Worm (Caenorhabditis elegans) whole organism, mixed stage, embryonic: ENCODE measurements around the gene F57G12.1.

Experiments
- blmp-1 ChIP-seq: fragments of 150-350 bp; optimal IDR thresholded peaks from 2 replicates; lab custom pipeline; 2014; ENCODE audit warnings: missing biosample characterization, missing genetic modification characterization
- ceh-39 ChIP-seq: fragments of 150-350 bp; optimal IDR thresholded peaks from 2 replicates; lab custom pipeline; 2014; ENCODE audit warnings: missing biosample characterization, missing genetic modification characterization
- ceh-83 ChIP-seq: fragments of 200-800 bp; sonication (Bioruptor generic); optimal IDR thresholded peaks from 2 replicates; lab custom pipeline; 2018; ENCODE audit warnings: mild to moderate bottlenecking, missing genetic modification characterization, missing compliant biosample characterization
- ces-1 ChIP-seq: fragments of 150-350 bp; optimal IDR thresholded peaks from 2 replicates; lab custom pipeline; 2014; ENCODE audit warnings: missing biosample characterization, missing genetic modification reagents, missing genetic modification characterization
- cnd-1 ChIP-seq: fragments of 200-800 bp; sonication (Bioruptor generic); optimal IDR thresholded peaks from 2 replicates; lab custom pipeline; 2018; ENCODE audit warnings: mild to moderate bottlenecking, missing genetic modification characterization, missing compliant biosample characterization
- drap-1 ChIP-seq: fragments of 200-800 bp; sonication (Bioruptor generic); optimal IDR thresholded peaks from 3 replicates; lab custom pipeline; 2018; ENCODE audit warnings: mild to moderate bottlenecking, missing genetic modification characterization, missing compliant biosample characterization
- elt-1 ChIP-seq: sonication (generic microtip); optimal IDR thresholded peaks from 2 replicates; lab custom pipeline; 2017; ENCODE audit warnings: missing genetic modification characterization, mild to moderate bottlenecking, missing compliant biosample characterization, antibody characterized with exemption, moderate library complexity, borderline replicate concordance; ENCODE audit not compliant: insufficient read depth
- elt-3 ChIP-seq: fragments of 150-350 bp; optimal IDR thresholded peaks from 2 replicates; lab custom pipeline; 2014; ENCODE audit warnings: missing biosample characterization, missing genetic modification characterization
- hlh-1 ChIP-seq: fragments of 150-350 bp; optimal IDR thresholded peaks from 2 replicates; lab custom pipeline; 2014; ENCODE audit warnings: missing biosample characterization, missing genetic modification reagents, missing genetic modification characterization
- lin-13 ChIP-seq: fragments of 150-350 bp; optimal IDR thresholded peaks from 2 replicates; lab custom pipeline; 2014; ENCODE audit warnings: missing biosample characterization, missing genetic modification characterization
- lin-32 ChIP-seq: fragments of 200-800 bp; sonication (Bioruptor generic); optimal IDR thresholded peaks from 2 replicates; lab custom pipeline; 2018; ENCODE audit warnings: mild to moderate bottlenecking, missing genetic modification characterization, missing compliant biosample characterization
- lsy-2 ChIP-seq: fragments of 150-350 bp; optimal IDR thresholded peaks from 2 replicates; lab custom pipeline; 2014; ENCODE audit warnings: missing biosample characterization, missing genetic modification characterization
- mep-1 ChIP-seq: fragments of 150-350 bp; optimal IDR thresholded peaks from 2 replicates; lab custom pipeline; 2017; ENCODE audit warnings: missing biosample characterization, missing genetic modification reagents, missing genetic modification characterization, inconsistent platforms
- mls-2 ChIP-seq: sonication (generic microtip); optimal IDR thresholded peaks from 2 replicates; lab custom pipeline; 2016; ENCODE audit warnings: mild to moderate bottlenecking, missing genetic modification characterization, moderate library complexity, missing compliant biosample characterization
- nhr-12 ChIP-seq: fragments of 150-350 bp; optimal IDR thresholded peaks from 2 replicates; lab custom pipeline; 2014; ENCODE audit warnings: missing biosample characterization, missing genetic modification characterization
- nhr-2 ChIP-seq: fragments of 150-350 bp; optimal IDR thresholded peaks from 2 replicates; lab custom pipeline; 2014; ENCODE audit warnings: missing biosample characterization, missing genetic modification characterization
- nhr-237 ChIP-seq: fragments of 150-350 bp; optimal IDR thresholded peaks from 2 replicates; lab custom pipeline; 2014; ENCODE audit warnings: missing biosample characterization, missing genetic modification characterization
- nhr-28 ChIP-seq: fragments of 150-350 bp; optimal IDR thresholded peaks from 2 replicates; lab custom pipeline; 2014; ENCODE audit warnings: missing biosample characterization, missing genetic modification characterization
- nhr-76 ChIP-seq: sonication (generic microtip); optimal IDR thresholded peaks from 2 replicates; lab custom pipeline; 2017; ENCODE audit warnings: missing biosample characterization, missing genetic modification characterization
- pha-4 ChIP-seq: fragments of 150-350 bp; optimal IDR thresholded peaks from 2 replicates; lab custom pipeline; 2018; ENCODE audit warnings: missing biosample characterization, missing genetic modification reagents, missing genetic modification characterization
- sem-2 ChIP-seq: fragments of 200-800 bp; sonication (Bioruptor generic); optimal IDR thresholded peaks from 2 replicates; lab custom pipeline; 2018; ENCODE audit warnings: mild to moderate bottlenecking, missing genetic modification characterization, missing compliant biosample characterization
- snpc-4 ChIP-seq: fragments of 150-350 bp; optimal IDR thresholded peaks from 2 replicates; lab custom pipeline; 2014; ENCODE audit warnings: missing biosample characterization, missing genetic modification characterization
- sptf-1 ChIP-seq: sonication (generic microtip); optimal IDR thresholded peaks from 2 replicates; lab custom pipeline; 2017; ENCODE audit warnings: mild to moderate bottlenecking, missing genetic modification characterization, moderate library complexity, missing compliant biosample characterization
- tbx-8 ChIP-seq: fragments of 200-800 bp; sonication (Bioruptor generic); optimal IDR thresholded peaks from 2 replicates; lab custom pipeline; 2018; ENCODE audit warnings: mild to moderate bottlenecking, missing genetic modification characterization, moderate library complexity, missing compliant biosample characterization
- unc-120 ChIP-seq: sonication (generic microtip); optimal IDR thresholded peaks from 2 replicates; lab custom pipeline; 2017; ENCODE audit warnings: missing genetic modification characterization, missing compliant biosample characterization; ENCODE audit not compliant: poor library complexity, severe bottlenecking
- unc-39 ChIP-seq: fragments of 150-350 bp; optimal IDR thresholded peaks from 2 replicates; lab custom pipeline; 2014; ENCODE audit warnings: missing biosample characterization, missing genetic modification characterization
- unc-62 ChIP-seq: fragments of 150-350 bp; optimal IDR thresholded peaks from 2 replicates; lab custom pipeline; 2014; ENCODE audit warnings: missing biosample characterization, missing genetic modification reagents, missing genetic modification characterization

Gene F57G12.1

DNA sequence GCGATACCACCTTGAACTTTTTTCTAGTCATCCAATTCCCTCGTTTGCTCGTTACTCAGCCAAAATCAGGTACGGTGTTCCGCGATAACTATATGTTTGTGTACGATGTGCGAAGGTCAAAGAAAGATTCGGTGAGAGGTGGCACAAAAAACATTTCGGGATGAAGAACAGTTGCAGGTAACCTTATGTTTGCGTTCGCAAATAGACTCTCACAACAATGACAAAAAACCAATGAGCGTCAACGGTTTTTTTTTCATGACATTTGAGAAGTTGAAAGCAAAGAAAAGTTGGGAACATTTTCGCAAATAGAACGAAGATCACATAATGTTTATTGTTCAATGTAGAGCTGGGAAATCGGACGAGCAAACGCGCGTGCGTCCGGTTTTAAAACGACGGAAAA lies 8.8 kb downstream of the F57G12.1 start:
- TF ChIP-seq ces-1 (GFP tag; lab: Kevin White, UChicago) = no peak
- no peak for TF ChIP-seq lsy-2
- TF ChIP-seq ceh-39 (tag; lab: Kevin White, UChicago) = no peak
- no peak for TF ChIP-seq unc-39
- no peak for TF ChIP-seq unc-62
- TF ChIP-seq ceh-83 (GFP tag; lab: Kevin White, UChicago) = no peak
- TF ChIP-seq lin-32 (GFP tag; lab: Kevin White, UChicago) = no peak
- TF ChIP-seq drap-1 (GFP tag; lab: Kevin White, UChicago) = no peak
- TF ChIP-seq elt-3 (tag; lab: Kevin White, UChicago) = no peak
- TF ChIP-seq nhr-2 (tag; lab: Kevin White, UChicago) = no peak
- TF ChIP-seq cnd-1 (tag; lab: Kevin White, UChicago) = no peak
- TF ChIP-seq unc-120 = no peak
- no peak for TF ChIP-seq nhr-28 (tag; lab: Kevin White, UChicago)
- no peak for TF ChIP-seq nhr-76 (tag; lab: Kevin White, UChicago)
- TF ChIP-seq blmp-1 (tag; lab: Kevin White, UChicago) = no peak
- TF ChIP-seq nhr-237 (tag; lab: Kevin White, UChicago) = no peak
- TF ChIP-seq tbx-8 (GFP tag; lab: Kevin White, UChicago) = no peak

DNA sequence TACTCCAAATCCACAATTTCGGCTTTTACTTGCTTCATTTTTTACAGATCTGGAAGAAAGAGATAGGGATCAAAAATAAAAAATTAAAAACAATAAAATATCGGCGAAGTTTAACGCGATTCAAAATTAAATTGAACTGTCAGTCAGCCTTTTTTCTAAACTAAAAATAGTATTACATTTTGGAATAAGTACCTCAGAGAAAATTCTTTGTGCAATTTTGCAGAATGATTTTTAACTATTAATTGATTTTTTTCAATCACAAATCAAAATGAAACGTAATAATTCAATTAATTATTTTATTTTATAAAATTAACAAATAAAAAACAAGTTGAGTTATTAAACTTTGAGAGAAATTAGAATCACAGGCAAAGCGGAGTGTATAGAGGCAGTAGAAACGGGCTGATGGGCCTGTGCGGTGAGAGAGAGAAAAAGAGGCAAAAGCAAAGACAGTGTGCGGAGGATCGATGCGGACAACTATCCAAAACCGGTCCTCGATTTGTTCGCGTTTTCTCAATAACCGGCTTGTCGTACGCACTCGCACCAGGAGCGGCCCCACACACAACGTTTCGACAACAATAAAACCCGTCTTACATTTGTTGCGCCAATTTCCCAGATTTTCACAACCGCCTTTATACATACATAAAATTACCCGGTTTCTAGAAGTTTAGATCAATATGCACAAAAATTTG lies 11.3 kb downstream of the F57G12.1 start, which contains the start of gene F57G12.2:
Gene F57G12.2 (minus strand): TSS at position 51 of the 689 bp plus-strand sequence.
- TF ChIP-seq pha-4 (peak; percentile 25), unc-62 (no peak), blmp-1 (tag; lab: Kevin White, UChicago) (no peak), unc-39 (no peak), sptf-1 (tag; lab: Kevin White, UChicago) (no peak), lin-13 (tag; lab: Kevin White, UChicago) (no peak)

DNA sequence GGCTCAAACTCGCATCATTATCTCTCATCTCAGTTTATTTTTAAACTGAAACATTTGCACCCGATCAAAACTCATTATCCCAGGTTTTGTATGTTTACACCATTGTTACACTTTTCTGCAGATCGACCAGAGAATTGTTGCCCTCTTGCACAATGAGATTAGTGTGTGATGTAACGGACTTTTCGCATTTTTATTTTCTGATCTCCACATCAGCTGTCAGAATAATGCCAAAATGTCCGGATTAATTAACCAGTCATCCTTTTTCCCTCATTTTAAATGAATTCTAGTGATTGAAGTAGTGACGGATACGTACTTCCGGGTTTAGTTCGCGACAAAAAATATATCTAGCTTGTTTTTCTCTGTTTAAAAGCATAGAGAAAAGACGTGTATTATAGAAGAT lies 12.8 kb downstream of the F57G12.1 start:
- TF ChIP-seq unc-62 = peak; percentile 85
- TF ChIP-seq unc-39 = no peak
- TF ChIP-seq lin-32 (GFP tag; lab: Kevin White, UChicago) = no peak
- TF ChIP-seq unc-120 = peak; percentile 39
- no peak for TF ChIP-seq nhr-28 (tag; lab: Kevin White, UChicago)
- peak; percentile 70 for TF ChIP-seq hlh-1 (tag; lab: Kevin White, UChicago)
- TF ChIP-seq lin-13 (tag; lab: Kevin White, UChicago) = no peak
- TF ChIP-seq, all 35 proteins: peak for 3

DNA sequence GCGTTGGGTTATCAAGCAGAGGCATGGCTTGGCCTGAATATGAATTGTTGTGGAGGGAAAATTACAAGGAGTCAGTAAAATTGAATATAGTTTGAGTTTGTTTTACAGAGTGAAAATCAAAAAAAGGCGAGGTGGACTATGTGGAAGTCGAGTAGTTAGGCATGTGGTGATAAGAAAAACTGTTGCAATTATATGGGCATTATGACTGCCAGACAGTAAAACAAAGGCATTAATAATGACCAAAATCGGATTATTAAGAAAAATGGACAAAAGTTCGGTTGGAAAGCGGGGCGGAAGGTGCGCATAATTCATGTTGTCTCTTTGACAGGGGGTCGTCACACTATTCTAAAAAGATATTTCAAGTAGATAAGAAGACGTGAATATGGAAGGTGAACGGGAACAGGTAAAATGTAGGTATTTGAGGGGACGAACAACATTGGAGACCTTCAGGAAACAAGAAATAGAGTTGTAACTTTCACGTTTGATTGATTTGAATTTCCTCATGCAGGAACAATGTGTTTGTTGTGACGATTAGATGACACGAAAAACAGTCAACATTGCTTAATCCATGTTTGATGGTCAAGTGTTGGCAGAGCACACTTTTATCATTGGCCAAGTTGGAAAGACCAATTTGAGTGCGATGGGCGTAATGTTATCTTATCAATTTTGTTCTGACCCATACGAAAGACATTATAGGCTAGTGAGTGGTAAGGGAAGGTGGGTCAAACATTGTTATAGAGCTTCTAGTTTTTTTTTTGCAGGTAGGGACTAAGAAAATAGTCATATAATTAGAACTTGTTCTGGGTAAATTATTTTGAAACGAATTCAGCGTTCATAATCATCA lies 17.2 kb downstream of the F57G12.1 start, which contains the start of gene mfsd-11:
Gene mfsd-11 (minus strand): TSS at position 51 of the 844 bp plus-strand sequence.
- TF ChIP-seq nhr-12 (tag; lab: Kevin White, UChicago) (no peak), nhr-237 (tag; lab: Kevin White, UChicago) (no peak), ces-1 (GFP tag; lab: Kevin White, UChicago) (no peak), sptf-1 (tag; lab: Kevin White, UChicago) (no peak), ceh-39 (tag; lab: Kevin White, UChicago) (no peak), sem-2 (GFP tag; lab: Kevin White, UChicago) (no peak), tbx-8 (GFP tag; lab: Kevin White, UChicago) (no peak), blmp-1 (tag; lab: Kevin White, UChicago) (no peak), elt-1 (no peak), elt-3 (tag; lab: Kevin White, UChicago) (no peak), unc-39 (no peak), snpc-4 (no peak), mep-1 (tag; lab: Kevin White, UChicago) (no peak)

DNA sequence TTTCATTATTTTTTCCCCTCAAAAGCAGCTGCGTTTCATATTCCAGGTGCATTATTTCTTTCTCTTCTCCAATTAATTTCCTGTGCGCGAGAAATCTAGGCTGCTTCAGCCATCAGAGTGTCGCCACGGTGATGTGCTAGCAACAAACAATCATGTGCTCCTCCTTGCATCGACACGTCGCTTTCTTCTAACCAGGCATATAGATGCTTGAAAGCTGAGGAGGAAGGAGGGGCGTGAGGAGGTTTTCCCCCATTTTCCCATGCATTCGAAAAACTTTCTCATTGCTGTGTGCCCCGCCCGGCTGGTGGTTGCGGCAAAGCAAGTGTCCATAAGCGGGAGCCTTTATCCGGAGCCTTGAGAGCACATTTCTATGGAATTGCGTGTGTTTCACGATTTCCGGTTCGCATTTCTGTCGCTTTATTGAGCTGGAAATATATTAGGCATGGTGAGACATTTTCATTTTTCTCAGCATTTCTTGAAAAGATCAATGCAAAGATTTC lies 21.8 kb downstream of the F57G12.1 start, which contains the start of gene znf-474:
Gene znf-474 (plus strand): TSS at position 287 of the 500 bp plus-strand sequence.
- no peak for TF ChIP-seq mls-2 (tag; lab: Kevin White, UChicago)
- no peak for TF ChIP-seq lin-13 (tag; lab: Kevin White, UChicago)
- no peak for TF ChIP-seq unc-120
